Worm (Caenorhabditis elegans) whole organism, young adult: ENCODE results near the gene ced-13.
"Not testable (repeated sequence)": the region's sequence is repeated elsewhere in the genome, so short reads cannot be mapped to it uniquely, and the experiment has no call there.

Experiments used
- F23B12.7 ChIP-seq: sonication (generic microtip); optimal IDR thresholded peaks from 2 replicates; lab custom pipeline; 2017; ENCODE audit warnings: missing genetic modification characterization, mild to moderate bottlenecking, missing compliant biosample characterization, antibody characterized with exemption, moderate library complexity; ENCODE audit not compliant: insufficient read depth
- K11D2.4 ChIP-seq: fragments of 200-800 bp; sonication (Bioruptor generic); IDR thresholded peaks from 2 replicates; pipeline ENCODE4 v1.3.6; 2022; ENCODE audit warnings: missing genetic modification reagents, missing genetic modification characterization, missing compliant biosample characterization
- aptf-3 ChIP-seq: fragments of 200-800 bp; sonication (Bioruptor generic); IDR thresholded peaks from 2 replicates; pipeline ENCODE4 v1.3.6; 2022; ENCODE audit warnings: missing genetic modification characterization, missing compliant biosample characterization
- cebp-2 ChIP-seq: fragments of 200-800 bp; sonication (Bioruptor generic); IDR thresholded peaks from 2 replicates; pipeline ENCODE4 v1.3.6; 2022; ENCODE audit warnings: missing genetic modification characterization, missing compliant biosample characterization
- gei-17 ChIP-seq: fragments of 200-800 bp; sonication (Bioruptor generic); optimal IDR thresholded peaks from 2 replicates; lab custom pipeline; 2018; ENCODE audit warnings: mild to moderate bottlenecking, missing genetic modification characterization, missing compliant biosample characterization
- hlh-26 ChIP-seq: fragments of 200-800 bp; sonication (Bioruptor generic); conservative IDR thresholded peaks from 2 replicates; pipeline ENCODE4 v1.3.6; 2022; ENCODE audit warnings: missing genetic modification reagents, missing genetic modification characterization, missing compliant biosample characterization
- let-607 ChIP-seq, 2 experiments: fragments of 200-800 bp in 1 of 2; sonication (Bioruptor generic) in 1 of 2; sonication (generic microtip) in 1 of 2; optimal IDR thresholded peaks; 2 replicates each; lab custom pipeline; 2016 to 2018; ENCODE audit warnings: mild to moderate bottlenecking in 2 of 2, missing compliant biosample characterization in 2 of 2, missing genetic modification characterization in 2 of 2, moderate library complexity in 2 of 2, missing genotype in 1 of 2
- lin-54 ChIP-seq: fragments of 200-800 bp; sonication (Bioruptor generic); optimal IDR thresholded peaks from 2 replicates; lab custom pipeline; 2018; ENCODE audit warnings: mild to moderate bottlenecking, missing genetic modification characterization, missing compliant biosample characterization
- madf-3 ChIP-seq: fragments of 200-800 bp; sonication (Bioruptor generic); IDR thresholded peaks from 2 replicates; pipeline ENCODE4 v1.3.6; 2022; ENCODE audit warnings: missing genetic modification reagents, missing genetic modification characterization, missing compliant biosample characterization
- madf-6 ChIP-seq: fragments of 200-800 bp; sonication (Bioruptor generic); IDR thresholded peaks from 2 replicates; pipeline ENCODE4 v1.3.6; 2022; ENCODE audit warnings: missing genetic modification reagents, missing genetic modification characterization, missing compliant biosample characterization
- snpc-4 ChIP-seq, 5 experiments: fragments of 150-350 bp in 1 of 5; sonication (generic microtip) in 4 of 5; optimal IDR thresholded peaks; 2 replicates each; lab custom pipeline; 2014 to 2018; ENCODE audit warnings: missing genetic modification characterization in 5 of 5, missing biosample characterization in 3 of 5, antibody characterized with exemption in 2 of 5, mild to moderate bottlenecking in 2 of 5, missing compliant biosample characterization in 2 of 5, missing genotype in 2 of 5, moderate library complexity in 2 of 5, missing genetic modification reagents in 1 of 5
- unc-62 ChIP-seq: fragments of 150-350 bp; optimal IDR thresholded peaks from 2 replicates; lab custom pipeline; 2014; ENCODE audit warnings: missing biosample characterization, missing genetic modification reagents, missing genetic modification characterization
- ztf-26 ChIP-seq: sonication (generic microtip); optimal IDR thresholded peaks from 2 replicates; lab custom pipeline; 2017; ENCODE audit warnings: missing genetic modification characterization, missing compliant biosample characterization

DNA sequence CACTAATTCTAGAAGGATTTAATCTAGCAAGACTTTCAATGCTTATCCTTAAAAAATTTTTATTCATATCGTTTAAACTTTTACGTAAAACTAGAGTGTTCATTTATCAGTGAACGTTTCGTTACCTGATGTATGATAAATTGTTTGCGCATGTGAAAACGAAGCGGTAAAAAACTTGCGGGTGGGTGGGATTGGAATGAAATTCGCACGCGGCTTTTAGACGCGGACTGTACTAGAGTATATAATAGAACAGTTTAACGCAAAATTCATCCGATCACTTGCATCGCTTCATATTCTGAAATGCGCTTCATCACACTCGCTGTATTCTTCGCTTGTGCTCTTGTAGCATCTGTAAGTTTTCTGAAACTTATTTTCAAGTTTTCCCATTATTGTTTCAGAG lies 22.4 kb upstream of the ced-13 start, which contains the start of gene abu-9:
- not testable (repeated sequence) for TF ChIP-seq let-607 (tag; optimal IDR thresholded peaks at IDR 0.05; lab: Kevin White, UChicago); snpc-4 (GFP tag; optimal IDR thresholded peaks at IDR 0.05; lab: Kevin White, UChicago); snpc-4 (tag; optimal IDR thresholded peaks at IDR 0.05; lab: Kevin White, UChicago); lin-54; F23B12.7 (tag; lab: Kevin White, UChicago); madf-6; unc-62 (GFP tag; lab: Kevin White, UChicago); hlh-26 (GFP tag; lab: Robert Waterston, UW); gei-17 (GFP tag; lab: Kevin White, UChicago); cebp-2; ztf-26; K11D2.4 (GFP tag; lab: Robert Waterston, UW); aptf-3 (GFP tag; lab: Robert Waterston, UW); madf-3 (GFP tag; lab: Robert Waterston, UW)
